Fruit fly (Drosophila melanogaster) whole organism, embryonic: ENCODE measurements around the gene Pfas.

Experiments used
- Abd-B ChIP-seq: fragments of 200-800 bp; sonication (Bioruptor generic); optimal IDR thresholded peaks from 2 replicates; lab custom pipeline; 2018; ENCODE audit warnings: missing biosample characterization, mild to moderate bottlenecking, missing genetic modification characterization, moderate library complexity
- C15 ChIP-seq: fragments of 200-800 bp; sonication (Bioruptor generic); IDR thresholded peaks from 3 replicates; pipeline ENCODE4 v1.3.6; 2022; ENCODE audit warnings: missing biosample characterization, missing genetic modification characterization
- CG10366 ChIP-seq: fragments of 200-800 bp; sonication (Bioruptor generic); IDR thresholded peaks from 2 replicates; pipeline ENCODE4 v1.3.6; 2022; ENCODE audit warnings: missing biosample characterization, missing genetic modification characterization
- CG12155 ChIP-seq: fragments of 200-800 bp; sonication (Bioruptor generic); optimal IDR thresholded peaks from 3 replicates; lab custom pipeline; 2016; ENCODE audit warnings: missing biosample characterization, missing genetic modification characterization
- CG12219 ChIP-seq: fragments of 200-800 bp; sonication (Bioruptor generic); optimal IDR thresholded peaks from 3 replicates; lab custom pipeline; 2018; ENCODE audit warnings: missing biosample characterization, mild to moderate bottlenecking, missing genetic modification characterization
- CG13296 ChIP-seq: fragments of 200-800 bp; sonication (Bioruptor generic); optimal IDR thresholded peaks from 3 replicates; lab custom pipeline; 2018; ENCODE audit warnings: missing biosample characterization, mild to moderate bottlenecking, missing genetic modification characterization
- CG13624 ChIP-seq: fragments of 200-800 bp; sonication (Bioruptor generic); optimal IDR thresholded peaks from 2 replicates; lab custom pipeline; 2016; ENCODE audit warnings: missing biosample characterization, missing genetic modification characterization
- CG15696 ChIP-seq: fragments of 200-800 bp; sonication (Bioruptor generic); optimal IDR thresholded peaks from 2 replicates; lab custom pipeline; 2019; ENCODE audit warnings: missing biosample characterization, mild to moderate bottlenecking, missing genetic modification characterization, moderate library complexity
- CG1603 ChIP-seq: fragments of 200-800 bp; sonication (Bioruptor generic); optimal IDR thresholded peaks from 2 replicates; lab custom pipeline; 2019; ENCODE audit warnings: missing biosample characterization, mild to moderate bottlenecking, missing genetic modification characterization, moderate library complexity
- CG17186 ChIP-seq: fragments of 200-800 bp; sonication (Bioruptor generic); optimal IDR thresholded peaks from 3 replicates; lab custom pipeline; 2017; ENCODE audit warnings: missing biosample characterization, missing genetic modification reagents, missing genetic modification characterization
- CG17829 ChIP-seq: fragments of 200-800 bp; optimal IDR thresholded peaks from 2 replicates; lab custom pipeline; 2019; ENCODE audit warnings: missing biosample characterization, mild to moderate bottlenecking, missing genetic modification characterization, moderate library complexity
- CG18476 ChIP-seq: fragments of 200-800 bp; sonication (Bioruptor generic); optimal IDR thresholded peaks from 2 replicates; lab custom pipeline; 2016; ENCODE audit warnings: missing biosample characterization, mild to moderate bottlenecking, missing genetic modification characterization
- CG2116 ChIP-seq: fragments of 200-800 bp; sonication (Bioruptor generic); optimal IDR thresholded peaks from 3 replicates; lab custom pipeline; 2018; ENCODE audit warnings: missing biosample characterization, mild to moderate bottlenecking, missing genetic modification characterization
- CG3065 ChIP-seq: fragments of 200-800 bp; sonication (Bioruptor generic); optimal IDR thresholded peaks from 2 replicates; lab custom pipeline; 2016; ENCODE audit warnings: missing biosample characterization, missing genetic modification characterization
- CG31365 ChIP-seq: fragments of 200-800 bp; sonication (Bioruptor generic); optimal IDR thresholded peaks from 2 replicates; lab custom pipeline; 2018; ENCODE audit warnings: missing biosample characterization, mild to moderate bottlenecking, missing genetic modification characterization
- CG34224 ChIP-seq: fragments of 200-800 bp; sonication (Bioruptor generic); IDR thresholded peaks from 3 replicates; pipeline ENCODE4 v1.3.6; 2022; ENCODE audit warnings: missing biosample characterization, missing genetic modification characterization; ENCODE audit not compliant: partially characterized antibody
- CG34376 ChIP-seq: fragments of 200-800 bp; sonication (Bioruptor generic); optimal IDR thresholded peaks from 2 replicates; lab custom pipeline; 2018; ENCODE audit warnings: missing biosample characterization, mild to moderate bottlenecking, missing genetic modification characterization
- CG7271 ChIP-seq: fragments of 200-800 bp; sonication (Bioruptor generic); optimal IDR thresholded peaks from 2 replicates; lab custom pipeline; 2018; ENCODE audit warnings: missing biosample characterization, mild to moderate bottlenecking, missing genetic modification characterization, moderate library complexity
- CG7372 ChIP-seq: fragments of 200-800 bp; sonication (Bioruptor generic); IDR thresholded peaks from 2 replicates; pipeline ENCODE4 v1.3.6; 2022; ENCODE audit warnings: missing biosample characterization, missing genetic modification characterization
- CG8478 ChIP-seq: fragments of >200 bp; optimal IDR thresholded peaks from 2 replicates; lab custom pipeline; 2018
- CG8944 ChIP-seq: fragments of 200-800 bp; sonication (Bioruptor generic); optimal IDR thresholded peaks from 3 replicates; lab custom pipeline; 2016; ENCODE audit warnings: missing biosample characterization, missing genetic modification characterization
- Dad ChIP-seq: fragments of 200-800 bp; sonication (Bioruptor generic); optimal IDR thresholded peaks from 3 replicates; lab custom pipeline; 2016; ENCODE audit warnings: missing biosample characterization, missing genetic modification characterization
- E2f1 ChIP-seq: fragments of 200-800 bp; sonication (Bioruptor generic); IDR thresholded peaks from 2 replicates; pipeline ENCODE4 v1.3.6; 2022; ENCODE audit warnings: missing biosample characterization, missing genetic modification characterization
- Eip74EF ChIP-seq, 2 experiments: fragments of 200-800 bp in 1 of 2; fragments of >200 bp in 1 of 2; sonication (Bioruptor generic) in 1 of 2; optimal IDR thresholded peaks; 2 replicates each; lab custom pipeline; 2017 to 2019; ENCODE audit warnings: missing biosample characterization in 2 of 2, missing genetic modification characterization in 2 of 2, mild to moderate bottlenecking in 1 of 2, moderate library complexity in 1 of 2
- HLH4C ChIP-seq: fragments of 200-800 bp; sonication (Bioruptor generic); IDR thresholded peaks from 3 replicates; pipeline ENCODE4 v1.3.6; 2022; ENCODE audit warnings: missing biosample characterization, missing genetic modification characterization; ENCODE audit not compliant: partially characterized antibody
- HmgZ ChIP-seq: fragments of 200-800 bp; sonication (Bioruptor generic); optimal IDR thresholded peaks from 2 replicates; lab custom pipeline; 2018; ENCODE audit warnings: missing biosample characterization, mild to moderate bottlenecking, missing genetic modification characterization
- MBD-R2 ChIP-seq: fragments of 200-800 bp; sonication (Bioruptor generic); IDR thresholded peaks from 2 replicates; pipeline ENCODE4 v1.3.6; 2022; ENCODE audit warnings: missing biosample characterization, missing genetic modification characterization
- MESR4 ChIP-seq: fragments of 200-800 bp; sonication (Bioruptor generic); optimal IDR thresholded peaks from 2 replicates; lab custom pipeline; 2018; ENCODE audit warnings: missing biosample characterization, mild to moderate bottlenecking, missing genetic modification characterization, moderate library complexity
- Oli ChIP-seq: fragments of 200-800 bp; sonication (Bioruptor generic); optimal IDR thresholded peaks from 2 replicates; lab custom pipeline; 2018; ENCODE audit warnings: missing biosample characterization, mild to moderate bottlenecking, missing genetic modification characterization, moderate library complexity
- Opbp ChIP-seq: fragments of 200-800 bp; sonication (Bioruptor generic); IDR thresholded peaks from 3 replicates; pipeline ENCODE4 v1.3.6; 2022; ENCODE audit warnings: missing biosample characterization, missing genetic modification characterization; ENCODE audit not compliant: partially characterized antibody
- Pdp1 ChIP-seq, 2 experiments: fragments of 200-800 bp; sonication (Bioruptor generic); optimal IDR thresholded peaks; 3 replicates each; lab custom pipeline; 2016; ENCODE audit warnings: missing biosample characterization in 2 of 2, missing genetic modification characterization in 2 of 2, mild to moderate bottlenecking in 1 of 2, moderate library complexity in 1 of 2
- Sox102F ChIP-seq: fragments of 200-800 bp; sonication (Bioruptor generic); optimal IDR thresholded peaks from 2 replicates; lab custom pipeline; 2018; ENCODE audit warnings: missing biosample characterization, mild to moderate bottlenecking, missing genetic modification characterization, moderate library complexity
- Sry-β ChIP-seq: fragments of 200-800 bp; sonication (Bioruptor generic); optimal IDR thresholded peaks from 2 replicates; lab custom pipeline; 2018; ENCODE audit warnings: missing biosample characterization, mild to moderate bottlenecking, missing genetic modification characterization, moderate library complexity
- Ssrp ChIP-seq: fragments of 200-800 bp; sonication (Bioruptor generic); optimal IDR thresholded peaks from 2 replicates; lab custom pipeline; 2018; ENCODE audit warnings: missing biosample characterization, mild to moderate bottlenecking, missing genetic modification characterization, moderate library complexity
- Stat92E ChIP-seq, 3 experiments: fragments of >200 bp in 2 of 3; fragments of 200-800 bp in 1 of 3; sonication (Bioruptor generic) in 1 of 3; optimal IDR thresholded peaks; 2 replicates each; lab custom pipeline; 2017 to 2019; ENCODE audit warnings: missing biosample characterization in 3 of 3, missing genetic modification characterization in 3 of 3, mild to moderate bottlenecking in 1 of 3, moderate library complexity in 1 of 3
- TFAM ChIP-seq: fragments of 200-800 bp; sonication (Bioruptor generic); optimal IDR thresholded peaks from 2 replicates; lab custom pipeline; 2017; ENCODE audit warnings: missing biosample characterization, missing genetic modification characterization, inconsistent platforms
- abd-A ChIP-seq: fragments of 200-800 bp; sonication (Bioruptor generic); optimal IDR thresholded peaks from 3 replicates; lab custom pipeline; 2019; ENCODE audit warnings: missing biosample characterization, mild to moderate bottlenecking, missing genetic modification characterization, moderate library complexity
- br ChIP-seq: fragments of >200 bp; optimal IDR thresholded peaks from 2 replicates; lab custom pipeline; 2017
- btn ChIP-seq: fragments of 200-800 bp; sonication (Bioruptor generic); optimal IDR thresholded peaks from 2 replicates; lab custom pipeline; 2016; ENCODE audit warnings: missing biosample characterization, missing genetic modification characterization
- chinmo ChIP-seq: fragments of 200-800 bp; sonication (Bioruptor generic); IDR thresholded peaks from 4 replicates; pipeline ENCODE4 v1.3.6; 2022; ENCODE audit warnings: missing biosample characterization, missing genetic modification characterization; ENCODE audit not compliant: partially characterized antibody
- eyg ChIP-seq: fragments of 200-800 bp; sonication (Bioruptor generic); optimal IDR thresholded peaks from 3 replicates; lab custom pipeline; 2016; ENCODE audit warnings: missing biosample characterization, missing genetic modification characterization
- grau ChIP-seq: fragments of 200-800 bp; optimal IDR thresholded peaks from 3 replicates; lab custom pipeline; 2019; ENCODE audit warnings: missing biosample characterization, mild to moderate bottlenecking, missing genetic modification characterization, moderate library complexity
- gt ChIP-seq: fragments of 200-800 bp; sonication (Bioruptor generic); IDR thresholded peaks from 2 replicates; pipeline ENCODE4 v1.3.6; 2022; ENCODE audit warnings: missing biosample characterization, missing genetic modification characterization
- knrl ChIP-seq: fragments of 200-800 bp; sonication (Bioruptor generic); IDR thresholded peaks from 3 replicates; pipeline ENCODE4 v1.3.6; 2022; ENCODE audit warnings: missing biosample characterization, missing genetic modification characterization; ENCODE audit not compliant: partially characterized antibody
- odd ChIP-seq: fragments of 200-800 bp; sonication (Bioruptor generic); optimal IDR thresholded peaks from 2 replicates; lab custom pipeline; 2017; ENCODE audit warnings: missing biosample characterization, mild to moderate bottlenecking, missing genetic modification characterization
- stc ChIP-seq: fragments of 200-800 bp; sonication (Bioruptor generic); IDR thresholded peaks from 2 replicates; pipeline ENCODE4 v1.3.6; 2022; ENCODE audit warnings: missing biosample characterization, missing genetic modification characterization
- tx ChIP-seq: fragments of 200-800 bp; sonication (Bioruptor generic); optimal IDR thresholded peaks from 2 replicates; lab custom pipeline; 2016; ENCODE audit warnings: missing biosample characterization, missing genetic modification characterization
- wdn ChIP-seq: fragments of 200-800 bp; sonication (Bioruptor generic); IDR thresholded peaks from 2 replicates; pipeline ENCODE4 v1.3.6; 2022; ENCODE audit warnings: missing biosample characterization, missing genetic modification characterization

Gene Pfas

DNA sequence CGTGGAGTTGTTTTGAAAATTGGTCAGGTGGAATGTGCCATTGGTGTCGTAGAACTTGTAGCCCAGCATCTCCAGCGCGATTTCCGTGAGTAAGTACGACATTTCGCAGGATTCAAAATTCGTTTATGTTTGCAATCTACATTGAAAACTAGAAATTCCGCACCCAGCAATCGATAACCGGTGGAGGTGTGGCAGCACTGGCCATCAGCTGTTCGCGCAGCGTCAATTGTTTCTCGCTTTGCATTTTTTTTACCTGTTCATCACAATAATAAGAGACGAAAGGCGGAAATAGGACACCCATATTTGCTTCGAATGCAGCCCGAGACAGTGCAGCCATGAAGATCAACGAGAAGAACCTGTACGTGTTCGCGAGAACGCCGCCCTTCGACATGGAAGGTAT is 2.7 kb upstream of the Pfas start, which contains the start of the genes CG34179 and slmo (continued):
- TF ChIP-seq CG7372 (GFP tag; lab: Robert Waterston, UW) (no peak), CG2116 (GFP tag; lab: Kevin White, UChicago) (peak; percentile 33), knrl (GFP tag; lab: Robert Waterston, UW) (no peak), TFAM (GFP tag; lab: Kevin White, UChicago) (no peak), CG15696 (tag; lab: Kevin White, UChicago) (no peak), CG1603 (peak; percentile 12), CG34224 (GFP tag; lab: Robert Waterston, UW) (0 out of 3 replicates have a peak, but pooled peaks have one; percentile 15), CG31365 (tag; lab: Kevin White, UChicago) (no peak), CG7271 (tag; lab: Kevin White, UChicago) (no peak), CG12155 (GFP tag; lab: Kevin White, UChicago) (no peak), Pdp1 (GFP tag; optimal IDR thresholded peaks at IDR 0.05; lab: Kevin White, UChicago) (no peak), MBD-R2 (GFP tag; lab: Robert Waterston, UW) (peak; percentile 85), eyg (GFP tag; lab: Kevin White, UChicago) (no peak), MESR4 (GFP tag; lab: Kevin White, UChicago) (peak; percentile 41), Opbp (peak; percentile 43; the same call in 1 of the 3 replicates)

- no peak for TF ChIP-seq C15 (GFP tag; lab: Robert Waterston, UW)
- TF ChIP-seq HmgZ (tag; lab: Kevin White, UChicago) = peak; percentile 59
- no peak for TF ChIP-seq CG13296
- TF ChIP-seq Eip74EF (GFP tag; optimal IDR thresholded peaks at IDR 0.05; lab: Kevin White, UChicago) = no peak
- no peak for TF ChIP-seq br
- TF ChIP-seq CG17186 (GFP tag; lab: Kevin White, UChicago) = peak; percentile 49
- TF ChIP-seq CG12219 (GFP tag; lab: Kevin White, UChicago) = no peak
- peak; percentile 24 for TF ChIP-seq CG34376 (GFP tag; lab: Kevin White, UChicago)
- TF ChIP-seq Sry-β (GFP tag; lab: Kevin White, UChicago) = no peak
- no peak for TF ChIP-seq CG8478 (lab: Kevin White, UChicago)
- TF ChIP-seq chinmo (GFP tag; lab: Robert Waterston, UW) = peak; percentile 80; the same call in 1 of the 4 replicates
- no peak for TF ChIP-seq btn (GFP tag; lab: Kevin White, UChicago)
- TF ChIP-seq tx (GFP tag; lab: Kevin White, UChicago) = no peak
- TF ChIP-seq CG17829 (tag; lab: Kevin White, UChicago) = peak; percentile 44
- TF ChIP-seq Oli = no peak
- peak; percentile 28 for TF ChIP-seq CG13624 (GFP tag; lab: Kevin White, UChicago)
- TF ChIP-seq CG18476 (GFP tag; lab: Kevin White, UChicago) = no peak
- TF ChIP-seq Ssrp (tag; lab: Kevin White, UChicago) = no peak
- TF ChIP-seq abd-A (tag; lab: Kevin White, UChicago) = no peak
- TF ChIP-seq CG8944 (GFP tag; lab: Kevin White, UChicago) = no peak
- TF ChIP-seq CG3065 (GFP tag; lab: Kevin White, UChicago) = no peak
- TF ChIP-seq HLH4C (GFP tag; lab: Robert Waterston, UW) = peak; percentile 74
- peak; percentile 1 for TF ChIP-seq Dad
- TF ChIP-seq grau (tag; lab: Kevin White, UChicago) = peak; percentile 2
- no peak for TF ChIP-seq Stat92E (GFP tag; optimal IDR thresholded peaks at IDR 0.05; lab: Kevin White, UChicago)
- peak; percentile 75 for TF ChIP-seq CG34224 (GFP tag; lab: Robert Waterston, UW)
- TF ChIP-seq wdn (GFP tag; lab: Robert Waterston, UW) = no peak
- TF ChIP-seq Sox102F (GFP tag; lab: Kevin White, UChicago) = no peak
- 0 out of 2 replicates have a peak, but pooled peaks have one; percentile 9 for TF ChIP-seq stc (GFP tag; lab: Robert Waterston, UW)
- TF ChIP-seq gt (GFP tag; lab: Robert Waterston, UW) = no peak
- no peak for TF ChIP-seq Abd-B (GFP tag; lab: Kevin White, UChicago)
- 0 out of 2 replicates have a peak, but pooled peaks have one; percentile 7 for TF ChIP-seq E2f1 (GFP tag; lab: Robert Waterston, UW)
- TF ChIP-seq odd (GFP tag; lab: Kevin White, UChicago) = peak; percentile 6
- no peak for TF ChIP-seq CG10366
Measured at dm6 chr2L:6047528-6048160, 1.8 kb upstream of the Pfas start, which contains the start of gene IPIP. TSS of gene IPIP (plus strand) at chr2L:6048002.
